Worm (Caenorhabditis elegans): ENCODE measurements around the gene F41H10.12.

DNA sequence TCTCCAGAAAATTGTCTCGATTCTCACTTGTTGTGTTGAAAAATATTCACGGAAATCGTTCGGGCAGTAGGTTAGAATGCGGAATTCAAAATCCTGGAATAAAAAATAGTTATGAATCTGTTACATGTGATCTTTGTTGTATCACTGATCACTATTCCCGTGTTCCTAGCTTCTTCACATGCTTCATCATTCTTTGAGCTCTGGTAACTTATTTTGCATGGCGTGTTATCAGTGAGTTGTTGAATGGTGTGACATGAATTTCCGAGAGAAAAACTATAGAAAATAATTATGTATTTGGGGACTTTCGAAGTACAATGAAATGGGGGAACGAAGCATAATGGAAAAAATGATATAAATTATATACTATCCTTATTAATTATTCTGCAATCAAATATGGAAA, 8.4 kb downstream of the F41H10.12 start:
- TF ChIP-seq nhr-25 (tag; optimal IDR thresholded peaks at IDR 0.05; ENCODE audit: borderline replicate concordance, insufficient read depth): no peak
- TF ChIP-seq lin-29 (GFP tag; IDR thresholded peaks at IDR 0.05): no peak
- TF ChIP-seq pha-4 (GFP tag; IDR thresholded peaks at IDR 0.05): 0 out of 2 replicates have a peak, but pooled peaks have one; percentile 17
- no peak for TF ChIP-seq pha-4 (tag; optimal IDR thresholded peaks at IDR 0.05)
- no peak for TF ChIP-seq ZK546.5 (tag; optimal IDR thresholded peaks at IDR 0.05)
- no peak for TF ChIP-seq fkh-10 (GFP tag; optimal IDR thresholded peaks at IDR 0.05)
- no peak for TF ChIP-seq dpl-1 (GFP tag; optimal IDR thresholded peaks at IDR 0.05)
- TF ChIP-seq snpc-1.2 (GFP tag; IDR thresholded peaks at IDR 0.05): no peak
- no peak for TF ChIP-seq aly-2 (tag; optimal IDR thresholded peaks at IDR 0.05)
- peak; percentile 34; the same call in 1 of the 2 replicates for TF ChIP-seq lin-38 (GFP tag; IDR thresholded peaks at IDR 0.05)
- no peak for TF ChIP-seq unc-39 (tag; optimal IDR thresholded peaks at IDR 0.05)
- no peak for TF ChIP-seq unc-62 (GFP tag; optimal IDR thresholded peaks at IDR 0.05 in 1 of 2)
- no peak for TF ChIP-seq unc-62 (tag; optimal IDR thresholded peaks at IDR 0.05)
- TF ChIP-seq snpc-4 (tag; optimal IDR thresholded peaks at IDR 0.05): no peak
- no peak for TF ChIP-seq R02D3.7 (tag; optimal IDR thresholded peaks at IDR 0.05)

Data from whole organism, L4 larva.